Worm (Caenorhabditis elegans): ENCODE results near the gene F41C3.7.

Gene F41C3.7

ce11 chrII:4734477-4734876 is 4.6 kb downstream of the F41C3.7 start:
- TF ChIP-seq nhr-23 (tag; optimal IDR thresholded peaks at IDR 0.05): peak; percentile 35
- no peak for TF ChIP-seq eor-1 (tag; optimal IDR thresholded peaks at IDR 0.05)
- TF ChIP-seq nhr-237 (tag; optimal IDR thresholded peaks at IDR 0.05): no peak
- no peak for TF ChIP-seq mml-1 (tag; optimal IDR thresholded peaks at IDR 0.05)
- TF ChIP-seq nhr-25 (tag; optimal IDR thresholded peaks at IDR 0.05): peak; percentile 56

ce11 chrII:4736585-4736984 is 6.8 kb downstream of the F41C3.7 start:
- TF ChIP-seq nhr-25 (tag; optimal IDR thresholded peaks at IDR 0.05): no peak
- no peak for TF ChIP-seq nfya-1 (tag; optimal IDR thresholded peaks at IDR 0.05; ENCODE audit: insufficient read depth)
- TF ChIP-seq ceh-28 (tag; optimal IDR thresholded peaks at IDR 0.05): no peak

- TF ChIP-seq eor-1 (tag; optimal IDR thresholded peaks at IDR 0.05) (no peak), ceh-82 (tag; optimal IDR thresholded peaks at IDR 0.05) (no peak)
Observed at ce11 chrII:4737348-4737747, 7.5 kb downstream of the F41C3.7 start, which contains the start of gene ctsa-1.1. Gene ctsa-1.1 (plus strand): TSS chrII:4737648.

- TF ChIP-seq elt-1 (tag; optimal IDR thresholded peaks at IDR 0.05) (no peak), lsy-12 (tag; optimal IDR thresholded peaks at IDR 0.05) (peak; percentile 82), tbx-2 (tag; optimal IDR thresholded peaks at IDR 0.05) (peak; percentile 3), lin-15B (tag; optimal IDR thresholded peaks at IDR 0.05) (peak; percentile 82), nhr-77 (tag; optimal IDR thresholded peaks at IDR 0.05) (no peak), nhr-25 (tag; optimal IDR thresholded peaks at IDR 0.05) (peak; percentile 77), nhr-43 (tag; optimal IDR thresholded peaks at IDR 0.05; ENCODE audit: poor library complexity, severe bottlenecking) (peak; percentile 90), mdl-1 (tag; optimal IDR thresholded peaks at IDR 0.05) (peak; percentile 53), ztf-11 (tag; optimal IDR thresholded peaks at IDR 0.05) (no peak), nhr-23 (tag; optimal IDR thresholded peaks at IDR 0.05) (peak; percentile 81), zag-1 (tag; optimal IDR thresholded peaks at IDR 0.05) (no peak), nhr-76 (tag; optimal IDR thresholded peaks at IDR 0.05) (no peak), nhr-12 (tag; optimal IDR thresholded peaks at IDR 0.05) (no peak), hmg-11 (tag; optimal IDR thresholded peaks at IDR 0.05) (peak; percentile 22), elt-2 (tag; optimal IDR thresholded peaks at IDR 0.05) (peak; percentile 62), R02D3.7 (tag; optimal IDR thresholded peaks at IDR 0.05) (peak; percentile 25), lin-39 (tag; optimal IDR thresholded peaks at IDR 0.05) (peak; percentile 52), skn-1 (tag; optimal IDR thresholded peaks at IDR 0.05) (peak; percentile 44), snpc-4 (tag; optimal IDR thresholded peaks at IDR 0.05) (peak; percentile 72), jun-1 (tag; optimal IDR thresholded peaks at IDR 0.05) (peak; percentile 57), nfya-1 (tag; optimal IDR thresholded peaks at IDR 0.05; ENCODE audit: insufficient read depth) (peak; percentile 82), ceh-28 (tag; optimal IDR thresholded peaks at IDR 0.05) (peak; percentile 35), pqm-1 (tag; optimal IDR thresholded peaks at IDR 0.05) (peak; percentile 21)
Observed at ce11 chrII:4739984-4740462, 10.2 kb downstream of the F41C3.7 start, which contains the start of gene eas-1. Gene eas-1 (plus strand): TSS chrII:4740412.

ce11 chrII:4741527-4742187 is 11.8 kb downstream of the F41C3.7 start, which contains the start of gene acs-11:
Gene acs-11 (plus strand): TSS chrII:4742137.
- TF ChIP-seq nhr-23 (tag; optimal IDR thresholded peaks at IDR 0.05): peak; percentile 29
- no peak for TF ChIP-seq elt-1 (tag; optimal IDR thresholded peaks at IDR 0.05)
- TF ChIP-seq elt-2 (tag; optimal IDR thresholded peaks at IDR 0.05): peak; percentile 62
- no peak for TF ChIP-seq tbx-2 (tag; optimal IDR thresholded peaks at IDR 0.05)
- TF ChIP-seq pqm-1 (tag; optimal IDR thresholded peaks at IDR 0.05): peak; percentile 39
- peak; percentile 12 for TF ChIP-seq jun-1 (tag; optimal IDR thresholded peaks at IDR 0.05)
- TF ChIP-seq lsy-12 (tag; optimal IDR thresholded peaks at IDR 0.05): peak; percentile 33

ce11 chrII:4745281-4745680 is 15.4 kb downstream of the F41C3.7 start:
- no peak for TF ChIP-seq jun-1 (tag; optimal IDR thresholded peaks at IDR 0.05)
- TF ChIP-seq eor-1 (tag; optimal IDR thresholded peaks at IDR 0.05): no peak
- no peak for TF ChIP-seq nhr-67 (tag; optimal IDR thresholded peaks at IDR 0.05)
- no peak for TF ChIP-seq ztf-11 (tag; optimal IDR thresholded peaks at IDR 0.05)
- TF ChIP-seq nhr-25 (tag; optimal IDR thresholded peaks at IDR 0.05): peak; percentile 88
- no peak for TF ChIP-seq zag-1 (tag; optimal IDR thresholded peaks at IDR 0.05)
- no peak for TF ChIP-seq nhr-12 (tag; optimal IDR thresholded peaks at IDR 0.05)
- TF ChIP-seq egl-5 (tag; optimal IDR thresholded peaks at IDR 0.05): no peak
- TF ChIP-seq pha-4 (tag; optimal IDR thresholded peaks at IDR 0.05): no peak
- no peak for TF ChIP-seq R02D3.7 (tag; optimal IDR thresholded peaks at IDR 0.05)
- no peak for TF ChIP-seq daf-12 (tag; optimal IDR thresholded peaks at IDR 0.05)
- TF ChIP-seq fkh-2 (tag; optimal IDR thresholded peaks at IDR 0.05): no peak
- TF ChIP-seq ztf-4 (tag; optimal IDR thresholded peaks at IDR 0.05): no peak
- no peak for TF ChIP-seq ZK546.5 (tag; optimal IDR thresholded peaks at IDR 0.05)
- no peak for TF ChIP-seq snpc-4 (tag; optimal IDR thresholded peaks at IDR 0.05)
- TF ChIP-seq ceh-9 (tag; optimal IDR thresholded peaks at IDR 0.05): no peak
- no peak for TF ChIP-seq egl-27 (tag; optimal IDR thresholded peaks at IDR 0.05)
- TF ChIP-seq ceh-28 (tag; optimal IDR thresholded peaks at IDR 0.05): no peak
- TF ChIP-seq hmg-11 (tag; optimal IDR thresholded peaks at IDR 0.05): no peak
- no peak for TF ChIP-seq mdl-1 (tag; optimal IDR thresholded peaks at IDR 0.05)
- TF ChIP-seq nhr-23 (tag; optimal IDR thresholded peaks at IDR 0.05): peak; percentile 92
- peak; percentile 95 for TF ChIP-seq nhr-43 (tag; optimal IDR thresholded peaks at IDR 0.05; ENCODE audit: poor library complexity, severe bottlenecking)
- TF ChIP-seq lsy-12 (tag; optimal IDR thresholded peaks at IDR 0.05): peak; percentile 52
- TF ChIP-seq skn-1 (tag; optimal IDR thresholded peaks at IDR 0.05): no peak
- TF ChIP-seq nhr-11 (tag; optimal IDR thresholded peaks at IDR 0.05): peak; percentile 84
- TF ChIP-seq aly-2 (tag; optimal IDR thresholded peaks at IDR 0.05): no peak
- no peak for TF ChIP-seq fos-1 (tag; optimal IDR thresholded peaks at IDR 0.05)

Data from whole organism, L3 larva.